Worm (Caenorhabditis elegans): ENCODE data around the gene T09A5.5.

The T09A5.5 gene

DNA sequence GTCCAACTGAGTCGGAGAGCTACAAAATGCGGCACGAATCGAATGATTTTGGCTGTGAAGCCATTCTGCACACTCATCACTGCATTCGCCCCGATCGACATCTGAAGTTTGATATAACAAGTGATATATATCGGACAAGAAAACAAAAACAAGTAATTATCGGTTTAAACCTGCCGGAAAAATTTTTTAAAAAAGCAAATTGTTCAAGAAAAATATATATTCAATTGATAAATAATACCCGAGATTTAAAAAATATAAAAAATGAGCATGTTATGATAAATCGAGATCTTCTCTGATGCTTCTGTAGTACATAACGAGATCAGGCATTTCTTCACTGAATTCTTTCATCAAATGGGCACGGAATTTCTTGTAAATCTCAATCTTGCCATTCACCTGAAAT, at the start of gene T09A5.5:
Gene T09A5.5 (minus strand): TSS at position 101 of the 400 bp plus-strand sequence.
- TF ChIP-seq F13C5.2 (tag; optimal IDR thresholded peaks at IDR 0.05), result no peak
- TF ChIP-seq B0310.2 (tag; optimal IDR thresholded peaks at IDR 0.05), result no peak
- no peak for TF ChIP-seq ets-7 (tag; optimal IDR thresholded peaks at IDR 0.05)
- no peak for TF ChIP-seq ceh-13 (GFP tag; optimal IDR thresholded peaks at IDR 0.05)
- no peak for TF ChIP-seq hmbx-1 (tag; optimal IDR thresholded peaks at IDR 0.05)
- no peak for TF ChIP-seq aly-1 (tag; optimal IDR thresholded peaks at IDR 0.05)
- TF ChIP-seq tbx-11 (GFP tag; IDR thresholded peaks at IDR 0.05), result no peak
- TF ChIP-seq ama-1 (optimal IDR thresholded peaks at IDR 0.05), result no peak
- no peak for TF ChIP-seq hmg-4 (GFP tag; optimal IDR thresholded peaks at IDR 0.05)
- no peak for TF ChIP-seq tra-4 (tag; optimal IDR thresholded peaks at IDR 0.05)
- TF ChIP-seq hnd-1 (tag; optimal IDR thresholded peaks at IDR 0.05), result no peak
- TF ChIP-seq pes-1 (GFP tag; IDR thresholded peaks at IDR 0.05), result no peak
- no peak for TF ChIP-seq flt-1 (GFP tag; IDR thresholded peaks at IDR 0.05)
- TF ChIP-seq tbx-37 (GFP tag; conservative IDR thresholded peaks at IDR 0.05), result no peak
- no peak for TF ChIP-seq scrt-1 (GFP tag; IDR thresholded peaks at IDR 0.05)
- TF ChIP-seq ceh-36 (tag; optimal IDR thresholded peaks at IDR 0.05), result no peak

DNA sequence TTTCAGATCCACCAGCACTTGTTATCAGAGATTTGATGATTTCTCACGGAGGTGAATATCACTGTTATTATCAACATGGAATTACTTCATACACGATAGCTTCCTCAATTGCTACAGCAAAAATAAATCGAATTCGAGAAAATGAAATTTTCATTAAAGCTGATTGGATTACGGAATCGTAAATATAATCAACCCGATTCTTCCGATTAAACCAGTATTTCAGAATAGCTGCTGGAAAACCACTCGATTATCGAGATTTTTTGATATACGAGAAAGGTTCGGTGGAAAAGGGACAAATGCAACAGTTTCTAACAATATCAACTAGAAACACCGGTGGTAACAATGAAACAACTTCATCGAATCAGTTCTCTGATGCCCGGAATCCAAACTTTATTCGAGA, 48.4 kb upstream of the T09A5.5 start:
- TF ChIP-seq tbx-37 (GFP tag; conservative IDR thresholded peaks at IDR 0.05) (no peak), ets-7 (tag; optimal IDR thresholded peaks at IDR 0.05) (no peak), ceh-36 (tag; optimal IDR thresholded peaks at IDR 0.05) (no peak), sea-1 (GFP tag; conservative IDR thresholded peaks at IDR 0.05) (no peak), hmg-4 (GFP tag; optimal IDR thresholded peaks at IDR 0.05) (no peak), hnd-1 (tag; optimal IDR thresholded peaks at IDR 0.05) (no peak), B0310.2 (tag; optimal IDR thresholded peaks at IDR 0.05) (no peak), ama-1 (optimal IDR thresholded peaks at IDR 0.05) (no peak), F13C5.2 (tag; optimal IDR thresholded peaks at IDR 0.05) (no peak), pes-1 (GFP tag; IDR thresholded peaks at IDR 0.05) (no peak), ceh-13 (GFP tag; optimal IDR thresholded peaks at IDR 0.05) (no peak), flt-1 (GFP tag; IDR thresholded peaks at IDR 0.05) (no peak), tra-4 (tag; optimal IDR thresholded peaks at IDR 0.05) (no peak), tbx-11 (GFP tag; IDR thresholded peaks at IDR 0.05) (no peak), aly-1 (tag; optimal IDR thresholded peaks at IDR 0.05) (no peak), scrt-1 (GFP tag; IDR thresholded peaks at IDR 0.05) (no peak), hmbx-1 (tag; optimal IDR thresholded peaks at IDR 0.05) (no peak)

- TF ChIP-seq aly-1 (tag; optimal IDR thresholded peaks at IDR 0.05) (no peak), ceh-13 (GFP tag; optimal IDR thresholded peaks at IDR 0.05) (no peak), hmg-4 (GFP tag; optimal IDR thresholded peaks at IDR 0.05) (no peak)
Measured at ce11 chrII:7900762-7901161, 47.2 kb upstream of the T09A5.5 start.

- TF ChIP-seq tbx-37 (GFP tag; conservative IDR thresholded peaks at IDR 0.05) (no peak), hmg-4 (GFP tag; optimal IDR thresholded peaks at IDR 0.05) (no peak), tra-4 (tag; optimal IDR thresholded peaks at IDR 0.05) (no peak), ets-7 (tag; optimal IDR thresholded peaks at IDR 0.05) (no peak), scrt-1 (GFP tag; IDR thresholded peaks at IDR 0.05) (no peak), ceh-36 (tag; optimal IDR thresholded peaks at IDR 0.05) (no peak), hmbx-1 (tag; optimal IDR thresholded peaks at IDR 0.05) (no peak), pes-1 (GFP tag; IDR thresholded peaks at IDR 0.05) (no peak), flt-1 (GFP tag; IDR thresholded peaks at IDR 0.05) (no peak), ama-1 (optimal IDR thresholded peaks at IDR 0.05) (no peak), sea-1 (GFP tag; conservative IDR thresholded peaks at IDR 0.05) (no peak), aly-1 (tag; optimal IDR thresholded peaks at IDR 0.05) (no peak), F13C5.2 (tag; optimal IDR thresholded peaks at IDR 0.05) (no peak), tbx-11 (GFP tag; IDR thresholded peaks at IDR 0.05) (no peak), ceh-13 (GFP tag; optimal IDR thresholded peaks at IDR 0.05) (no peak), hnd-1 (tag; optimal IDR thresholded peaks at IDR 0.05) (no peak), B0310.2 (tag; optimal IDR thresholded peaks at IDR 0.05) (no peak)
Measured at ce11 chrII:7900190-7900672, 46.7 kb upstream of the T09A5.5 start, which contains the start of gene rev-1. Gene rev-1 (plus strand): TSS chrII:7900622.

- no peak for TF ChIP-seq ceh-36 (tag; optimal IDR thresholded peaks at IDR 0.05)
- no peak for TF ChIP-seq scrt-1 (GFP tag; IDR thresholded peaks at IDR 0.05)
- TF ChIP-seq tbx-11 (GFP tag; IDR thresholded peaks at IDR 0.05), result no peak
- no peak for TF ChIP-seq tbx-37 (GFP tag; conservative IDR thresholded peaks at IDR 0.05)
- no peak for TF ChIP-seq tra-4 (tag; optimal IDR thresholded peaks at IDR 0.05)
Measured at ce11 chrII:7895190-7895589, 41.6 kb upstream of the T09A5.5 start.

DNA sequence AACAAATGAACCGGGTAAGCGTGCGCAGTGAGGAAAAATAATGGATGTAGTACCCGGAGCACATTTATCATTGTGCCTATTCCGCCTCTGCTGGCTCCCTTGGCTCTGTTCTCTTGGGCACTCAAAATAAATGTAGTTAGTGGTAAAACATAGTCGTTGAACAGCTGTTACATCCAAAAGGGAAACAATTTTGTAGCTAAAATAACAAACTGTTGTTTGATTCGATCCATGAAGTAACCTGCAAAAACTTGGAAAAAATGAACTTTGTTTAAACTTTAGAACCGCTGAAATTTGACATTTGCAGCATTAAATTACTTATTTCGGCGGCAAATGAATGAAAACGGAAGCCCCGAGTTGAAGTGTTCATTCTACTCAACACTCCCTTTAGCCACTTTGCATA, 40.1 kb upstream of the T09A5.5 start:
- TF ChIP-seq ceh-36 (tag; optimal IDR thresholded peaks at IDR 0.05) (no peak), tra-4 (tag; optimal IDR thresholded peaks at IDR 0.05) (no peak), hnd-1 (tag; optimal IDR thresholded peaks at IDR 0.05) (no peak), hmbx-1 (tag; optimal IDR thresholded peaks at IDR 0.05) (no peak), ceh-13 (GFP tag; optimal IDR thresholded peaks at IDR 0.05) (no peak), pes-1 (GFP tag; IDR thresholded peaks at IDR 0.05) (no peak), ets-7 (tag; optimal IDR thresholded peaks at IDR 0.05) (no peak), tbx-11 (GFP tag; IDR thresholded peaks at IDR 0.05) (no peak), F13C5.2 (tag; optimal IDR thresholded peaks at IDR 0.05) (no peak), flt-1 (GFP tag; IDR thresholded peaks at IDR 0.05) (no peak), scrt-1 (GFP tag; IDR thresholded peaks at IDR 0.05) (no peak), B0310.2 (tag; optimal IDR thresholded peaks at IDR 0.05) (no peak), ama-1 (optimal IDR thresholded peaks at IDR 0.05) (no peak)

DNA sequence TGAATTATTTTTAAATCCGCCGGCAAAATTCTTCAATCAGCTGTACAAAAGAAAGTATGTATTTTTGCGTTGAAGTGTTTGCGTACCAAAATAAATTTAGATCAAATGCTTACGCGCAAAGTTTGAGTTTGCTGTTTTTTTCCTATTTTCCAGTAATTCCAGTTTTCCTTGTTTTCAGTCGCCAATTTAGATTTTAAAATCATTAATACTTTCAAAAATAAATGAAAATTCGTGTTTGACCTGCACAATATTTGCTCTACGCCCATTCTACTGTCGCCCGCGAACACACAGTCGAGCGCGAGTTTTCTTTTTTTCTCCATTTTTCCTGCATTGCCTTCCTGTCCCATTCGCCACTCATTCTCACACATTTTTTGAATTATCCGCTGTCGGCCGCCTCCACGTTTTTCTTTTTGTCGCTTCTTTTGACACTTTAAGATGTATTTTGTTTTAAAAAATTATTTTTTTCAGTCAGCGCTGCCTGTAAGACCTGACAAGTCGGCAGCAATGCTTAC, 39.2 kb upstream of the T09A5.5 start, which contains the start of gene ptc-1:
Gene ptc-1 (plus strand): TSS at position 462 of the 512 bp plus-strand sequence.
- TF ChIP-seq tbx-11 (GFP tag; IDR thresholded peaks at IDR 0.05) (no peak), tbx-37 (GFP tag; conservative IDR thresholded peaks at IDR 0.05) (no peak), B0310.2 (tag; optimal IDR thresholded peaks at IDR 0.05) (no peak), hmbx-1 (tag; optimal IDR thresholded peaks at IDR 0.05) (no peak), ets-7 (tag; optimal IDR thresholded peaks at IDR 0.05) (no peak), pes-1 (GFP tag; IDR thresholded peaks at IDR 0.05) (no peak), hnd-1 (tag; optimal IDR thresholded peaks at IDR 0.05) (no peak), ama-1 (optimal IDR thresholded peaks at IDR 0.05) (no peak), aly-1 (tag; optimal IDR thresholded peaks at IDR 0.05) (no peak), hmg-4 (GFP tag; optimal IDR thresholded peaks at IDR 0.05) (no peak), F13C5.2 (tag; optimal IDR thresholded peaks at IDR 0.05) (no peak), sea-1 (GFP tag; conservative IDR thresholded peaks at IDR 0.05) (no peak), ceh-13 (GFP tag; optimal IDR thresholded peaks at IDR 0.05) (no peak), tra-4 (tag; optimal IDR thresholded peaks at IDR 0.05) (no peak), ceh-36 (tag; optimal IDR thresholded peaks at IDR 0.05) (no peak), flt-1 (GFP tag; IDR thresholded peaks at IDR 0.05) (no peak)
